Fruit fly (Drosophila melanogaster) whole organism: ENCODE data around the gene orion.

Source experiments
- CG8478 ChIP-seq: fragments of >200 bp; optimal IDR thresholded peaks from 2 replicates; lab custom pipeline; 2018; ENCODE audit warnings: inconsistent platforms
- Dll ChIP-seq: fragments of >200 bp; optimal IDR thresholded peaks from 2 replicates; lab custom pipeline; 2017
- EcR ChIP-seq, 2 experiments: fragments of >200 bp; optimal IDR thresholded peaks; 2 replicates each; lab custom pipeline; 2017; ENCODE audit warnings: missing biosample characterization in 2 of 2, missing genetic modification characterization in 2 of 2, missing genetic modification reagents in 2 of 2
- pan ChIP-seq: fragments of >200 bp; optimal IDR thresholded peaks from 2 replicates; lab custom pipeline; 2017
- psq ChIP-seq: fragments of >200 bp; optimal IDR thresholded peaks from 2 replicates; lab custom pipeline; 2017
- usp ChIP-seq: fragments of >200 bp; optimal IDR thresholded peaks from 2 replicates; lab custom pipeline; 2017; ENCODE audit warnings: missing biosample characterization, missing genetic modification characterization, mixed read lengths

dm6 chrX:7909069-7909389 is 37.7 kb downstream of the orion start:
- no peak for TF ChIP-seq EcR (GFP tag; optimal IDR thresholded peaks at IDR 0.05; lab: Kevin White, UChicago)
- no peak for TF ChIP-seq CG8478 (lab: Kevin White, UChicago)
- no peak for TF ChIP-seq pan (lab: Kevin White, UChicago)
- TF ChIP-seq usp = no peak
- no peak for TF ChIP-seq Dll
- TF ChIP-seq psq = no peak
